Worm (Caenorhabditis elegans): ENCODE measurements around the gene zhp-4.

DNA sequence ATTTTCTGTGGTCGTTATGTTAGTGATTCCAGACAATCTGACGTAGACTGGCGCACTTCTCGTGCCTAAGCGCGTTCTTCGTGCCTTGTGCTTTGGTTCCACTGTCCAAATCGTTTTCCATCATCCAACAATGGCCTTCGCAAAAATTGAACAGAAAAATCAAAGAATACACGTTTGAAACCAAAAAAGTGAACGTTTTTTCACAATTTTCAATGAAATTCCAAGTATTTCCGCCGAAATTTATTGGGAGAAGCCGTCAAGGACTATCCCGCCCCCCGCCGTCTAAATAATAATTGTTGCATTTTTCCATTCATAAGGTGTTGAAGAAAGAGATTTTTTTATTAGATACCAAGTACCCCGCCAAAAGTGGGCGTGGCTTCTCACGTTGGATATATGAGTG is 38.9 kb upstream of the zhp-4 start, which contains the start of gene cpg-23:
- no peak for TF ChIP-seq him-1 (tag; optimal IDR thresholded peaks at IDR 0.05)
- no peak for TF ChIP-seq dao-5 (tag; optimal IDR thresholded peaks at IDR 0.05)
- no peak for TF ChIP-seq W03F9.2 (tag; optimal IDR thresholded peaks at IDR 0.05)
